Worm (Caenorhabditis elegans) whole organism, L1 larva: ENCODE data around the gene srh-283.

ENCODE experiments used
- fkh-8 ChIP-seq: sonication (generic microtip); optimal IDR thresholded peaks from 2 replicates; lab custom pipeline; 2016; ENCODE audit warnings: mild to moderate bottlenecking, missing genetic modification characterization, missing compliant biosample characterization
- jun-1 ChIP-seq: fragments of 150-350 bp; optimal IDR thresholded peaks from 2 replicates; lab custom pipeline; 2014; ENCODE audit warnings: missing biosample characterization, missing genetic modification reagents, missing genetic modification characterization

ce11 chrV:17780285-17780684 lies 15.1 kb downstream of the srh-283 start:
- TF ChIP-seq jun-1 (tag; lab: Kevin White, UChicago) (no peak), fkh-8 (tag; lab: Kevin White, UChicago) (no peak)
